Worm (Caenorhabditis elegans): ENCODE measurements around the gene ule-4.

- no peak for TF ChIP-seq ceh-48 (tag; optimal IDR thresholded peaks at IDR 0.05)
- TF ChIP-seq pag-3 (tag; optimal IDR thresholded peaks at IDR 0.05; ENCODE audit: borderline replicate concordance) = no peak
- TF ChIP-seq ceh-24 (tag; optimal IDR thresholded peaks at IDR 0.05) = no peak
- TF ChIP-seq pqm-1 (tag; optimal IDR thresholded peaks at IDR 0.05) = no peak
- TF ChIP-seq ceh-9 (tag; optimal IDR thresholded peaks at IDR 0.05) = no peak
- no peak for TF ChIP-seq ceh-31 (tag; optimal IDR thresholded peaks at IDR 0.05)
- TF ChIP-seq unc-86 (tag; optimal IDR thresholded peaks at IDR 0.05) = no peak
Observed at ce11 chrIV:13623533-13623932, 23.9 kb downstream of the ule-4 start, which contains the start of gene C08F11.1.

Measured in whole organism, late embryonic.